Fruit fly (Drosophila melanogaster) whole organism, pupa: Measurements from ENCODE around the gene Eig71Ei.

Source experiments
- CG8301 ChIP-seq: fragments of 200-800 bp; sonication (Bioruptor generic); optimal IDR thresholded peaks from 2 replicates; lab custom pipeline; 2018; ENCODE audit warnings: missing biosample characterization, mild to moderate bottlenecking, missing genetic modification characterization
- EcR ChIP-seq: fragments of 200-800 bp; sonication (Bioruptor generic); optimal IDR thresholded peaks from 3 replicates; lab custom pipeline; 2019; ENCODE audit warnings: missing biosample characterization, missing genetic modification characterization, mild to moderate bottlenecking, moderate library complexity, missing genetic modification reagents

- TF ChIP-seq CG8301 (no peak), EcR (GFP tag; lab: Kevin White, UChicago) (no peak)
Measured at dm6 chr3L:15660915-15661314, 1.4 kb downstream of the Eig71Ei start, which contains the start of the genes Eig71Ej and Eig71Ek.
